Fruit fly (Drosophila melanogaster) whole organism: ENCODE measurements around the gene snRNP-U1-C.

Experiments used
- CG8478 ChIP-seq: fragments of >200 bp; optimal IDR thresholded peaks from 2 replicates; lab custom pipeline; 2018; ENCODE audit warnings: inconsistent platforms
- pan ChIP-seq: fragments of >200 bp; optimal IDR thresholded peaks from 2 replicates; lab custom pipeline; 2017
- psq ChIP-seq: fragments of >200 bp; optimal IDR thresholded peaks from 2 replicates; lab custom pipeline; 2017
- usp ChIP-seq: fragments of >200 bp; optimal IDR thresholded peaks from 2 replicates; lab custom pipeline; 2017; ENCODE audit warnings: missing biosample characterization, missing genetic modification characterization, mixed read lengths

- TF ChIP-seq CG8478 (lab: Kevin White, UChicago) (no peak), pan (lab: Kevin White, UChicago) (no peak), psq (lab: Kevin White, UChicago) (no peak), usp (GFP tag; lab: Kevin White, UChicago) (no peak)
Measured at dm6 chr3R:18987428-18988416, 4.3 kb upstream of the snRNP-U1-C start.
